Worm (Caenorhabditis elegans): ENCODE data around the gene slc-25A29.

slc-25A29 gene

DNA sequence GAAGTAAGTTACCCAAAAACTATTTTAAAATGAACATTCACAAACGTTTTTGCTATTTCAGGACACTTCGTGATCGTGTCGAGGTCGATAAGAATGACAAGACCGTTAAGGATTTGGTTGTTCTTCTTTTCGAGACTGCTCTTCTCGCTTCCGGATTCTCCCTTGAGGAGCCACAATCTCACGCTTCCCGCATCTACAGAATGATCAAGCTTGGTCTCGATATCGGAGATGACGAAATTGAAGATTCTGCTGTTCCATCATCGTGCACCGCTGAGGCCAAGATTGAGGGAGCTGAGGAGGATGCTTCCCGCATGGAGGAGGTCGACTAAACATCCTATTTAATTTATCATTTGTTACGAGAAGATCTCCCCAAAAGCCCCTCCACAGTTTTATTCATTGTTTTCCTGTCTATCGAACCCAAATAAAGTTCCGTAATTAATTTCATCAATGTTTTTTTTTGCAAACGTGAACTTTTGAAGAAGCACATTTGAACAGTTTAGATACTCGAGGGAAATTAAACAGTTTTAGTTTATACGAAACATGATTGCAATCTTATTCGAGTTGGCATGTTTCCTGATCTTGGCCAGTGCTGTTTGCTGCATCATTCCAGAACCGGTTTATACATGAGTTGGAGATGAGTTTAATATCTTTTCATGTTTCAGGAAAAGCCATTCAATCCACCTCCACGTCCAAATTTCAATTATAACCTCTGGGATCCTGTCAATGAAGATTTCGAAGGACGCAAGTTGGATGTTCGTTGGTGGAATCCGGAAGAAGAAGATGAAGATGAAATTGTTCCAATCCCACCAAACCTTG lies 30.3 kb upstream of the slc-25A29 start, which contains the start of gene C47E8.11 (continued):
- TF ChIP-seq nhr-23 (tag; optimal IDR thresholded peaks at IDR 0.05) (peak; percentile 64), nhr-25 (tag; optimal IDR thresholded peaks at IDR 0.05) (peak; percentile 89), fkh-2 (tag; optimal IDR thresholded peaks at IDR 0.05) (no peak), daf-12 (tag; optimal IDR thresholded peaks at IDR 0.05) (no peak), nhr-76 (tag; optimal IDR thresholded peaks at IDR 0.05) (no peak), elt-1 (tag; optimal IDR thresholded peaks at IDR 0.05) (no peak), pha-4 (tag; optimal IDR thresholded peaks at IDR 0.05) (peak; percentile 79), ceh-82 (tag; optimal IDR thresholded peaks at IDR 0.05) (no peak), nhr-28 (tag; optimal IDR thresholded peaks at IDR 0.05) (no peak), ztf-4 (tag; optimal IDR thresholded peaks at IDR 0.05) (peak; percentile 71), mdl-1 (tag; optimal IDR thresholded peaks at IDR 0.05) (no peak), pqm-1 (tag; optimal IDR thresholded peaks at IDR 0.05) (no peak), ceh-16 (tag; optimal IDR thresholded peaks at IDR 0.05) (no peak)

DNA sequence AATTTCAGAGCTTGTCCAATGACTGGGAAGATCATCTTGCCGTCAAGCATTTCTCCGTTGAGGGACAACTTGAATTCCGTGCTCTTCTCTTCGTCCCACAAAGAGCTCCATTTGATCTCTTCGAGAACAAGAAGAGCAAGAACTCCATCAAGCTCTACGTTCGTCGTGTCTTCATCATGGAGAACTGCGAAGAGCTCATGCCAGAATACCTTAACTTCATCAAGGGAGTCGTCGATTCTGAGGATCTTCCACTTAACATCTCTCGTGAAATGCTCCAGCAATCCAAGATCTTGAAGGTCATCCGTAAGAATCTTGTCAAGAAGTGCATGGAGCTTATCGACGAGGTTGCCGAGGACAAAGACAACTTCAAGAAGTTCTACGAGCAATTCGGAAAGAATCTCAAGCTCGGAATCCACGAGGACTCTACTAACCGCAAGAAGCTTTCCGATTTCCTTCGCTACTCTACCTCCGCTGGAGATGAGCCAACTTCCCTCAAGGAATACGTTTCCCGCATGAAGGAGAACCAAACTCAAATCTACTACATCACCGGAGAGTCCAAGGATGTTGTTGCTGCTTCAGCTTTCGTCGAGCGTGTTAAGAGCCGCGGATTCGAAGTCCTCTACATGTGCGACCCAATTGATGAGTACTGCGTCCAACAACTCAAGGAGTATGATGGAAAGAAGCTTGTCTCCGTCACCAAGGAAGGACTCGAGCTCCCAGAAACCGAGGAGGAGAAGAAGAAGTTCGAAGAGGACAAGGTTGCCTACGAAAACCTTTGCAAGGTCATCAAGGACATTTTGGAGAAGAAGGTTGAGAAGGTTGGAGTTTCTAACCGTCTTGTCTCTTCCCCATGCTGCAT lies 29.4 kb upstream of the slc-25A29 start:
- TF ChIP-seq ceh-9 (tag; optimal IDR thresholded peaks at IDR 0.05) (no peak), eor-1 (tag; optimal IDR thresholded peaks at IDR 0.05) (no peak), nhr-11 (tag; optimal IDR thresholded peaks at IDR 0.05) (no peak), daf-12 (tag; optimal IDR thresholded peaks at IDR 0.05) (no peak), nhr-23 (tag; optimal IDR thresholded peaks at IDR 0.05) (no peak), nhr-12 (tag; optimal IDR thresholded peaks at IDR 0.05) (no peak), unc-62 (GFP tag; optimal IDR thresholded peaks at IDR 0.05) (no peak), sea-2 (GFP tag; optimal IDR thresholded peaks at IDR 0.05) (no peak), ceh-16 (tag; optimal IDR thresholded peaks at IDR 0.05) (no peak), nhr-77 (tag; optimal IDR thresholded peaks at IDR 0.05) (no peak), mdl-1 (tag; optimal IDR thresholded peaks at IDR 0.05) (no peak), egl-27 (tag; optimal IDR thresholded peaks at IDR 0.05) (no peak), zag-1 (tag; optimal IDR thresholded peaks at IDR 0.05) (no peak), ztf-11 (tag; optimal IDR thresholded peaks at IDR 0.05) (no peak), nhr-76 (tag; optimal IDR thresholded peaks at IDR 0.05) (no peak), nhr-43 (tag; optimal IDR thresholded peaks at IDR 0.05; ENCODE audit: poor library complexity, severe bottlenecking) (no peak), pqm-1 (tag; optimal IDR thresholded peaks at IDR 0.05) (no peak), mml-1 (tag; optimal IDR thresholded peaks at IDR 0.05) (no peak), ztf-4 (tag; optimal IDR thresholded peaks at IDR 0.05) (peak; percentile 5), pha-4 (tag; optimal IDR thresholded peaks at IDR 0.05) (peak; percentile 16), nfya-1 (tag; optimal IDR thresholded peaks at IDR 0.05; ENCODE audit: insufficient read depth) (peak; percentile 25), ama-1 (optimal IDR thresholded peaks at IDR 0.05) (peak; percentile 91), ceh-28 (tag; optimal IDR thresholded peaks at IDR 0.05) (no peak), unc-39 (tag; optimal IDR thresholded peaks at IDR 0.05) (no peak), egl-5 (tag; optimal IDR thresholded peaks at IDR 0.05) (no peak), R02D3.7 (tag; optimal IDR thresholded peaks at IDR 0.05) (no peak), lsy-12 (tag; optimal IDR thresholded peaks at IDR 0.05) (no peak), fkh-10 (GFP tag; optimal IDR thresholded peaks at IDR 0.05) (no peak)

DNA sequence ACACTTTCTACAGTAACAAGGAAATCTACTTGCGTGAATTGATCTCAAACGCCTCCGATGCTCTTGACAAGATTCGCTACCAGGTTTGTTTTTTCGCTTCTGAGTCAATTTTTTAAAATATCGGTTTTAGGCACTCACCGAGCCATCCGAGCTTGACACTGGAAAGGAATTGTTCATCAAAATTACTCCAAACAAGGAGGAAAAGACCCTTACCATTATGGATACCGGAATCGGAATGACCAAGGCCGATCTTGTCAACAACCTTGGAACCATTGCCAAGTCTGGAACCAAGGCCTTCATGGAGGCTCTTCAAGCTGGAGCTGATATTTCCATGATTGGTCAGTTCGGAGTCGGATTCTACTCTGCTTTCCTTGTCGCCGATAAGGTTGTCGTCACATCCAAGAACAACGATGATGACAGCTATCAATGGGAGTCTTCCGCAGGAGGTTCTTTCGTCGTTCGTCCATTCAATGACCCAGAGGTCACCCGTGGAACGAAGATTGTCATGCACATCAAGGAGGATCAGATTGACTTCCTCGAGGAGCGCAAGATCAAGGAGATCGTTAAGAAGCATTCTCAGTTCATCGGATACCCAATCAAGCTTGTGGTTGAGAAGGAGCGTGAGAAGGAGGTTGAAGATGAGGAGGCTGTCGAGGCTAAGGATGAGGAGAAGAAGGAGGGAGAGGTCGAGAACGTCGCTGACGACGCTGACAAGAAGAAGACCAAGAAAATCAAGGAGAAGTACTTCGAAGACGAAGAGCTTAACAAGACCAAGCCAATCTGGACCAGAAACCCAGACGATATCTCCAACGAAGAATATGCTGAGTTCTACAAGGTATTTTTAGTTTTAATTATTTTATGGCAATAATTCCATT lies 28.5 kb upstream of the slc-25A29 start:
- TF ChIP-seq sea-2 (GFP tag; optimal IDR thresholded peaks at IDR 0.05) (no peak), ceh-82 (tag; optimal IDR thresholded peaks at IDR 0.05) (no peak), ama-1 (optimal IDR thresholded peaks at IDR 0.05) (peak; percentile 93), nhr-25 (tag; optimal IDR thresholded peaks at IDR 0.05) (peak; percentile 11), nhr-11 (tag; optimal IDR thresholded peaks at IDR 0.05) (no peak), elt-3 (tag; optimal IDR thresholded peaks at IDR 0.05) (no peak), snpc-4 (tag; optimal IDR thresholded peaks at IDR 0.05) (peak; percentile 3)

Data from whole organism, L3 larva.